Worm (Caenorhabditis elegans) whole organism, late embryonic: ENCODE data around the gene egl-9.

Experiments used
- C08G9.2 ChIP-seq: sonication (generic microtip); optimal IDR thresholded peaks from 2 replicates; lab custom pipeline; 2016; ENCODE audit warnings: mild to moderate bottlenecking, missing genetic modification characterization, moderate library complexity, missing compliant biosample characterization
- C38D4.7 ChIP-seq: fragments of 200-800 bp; sonication (Bioruptor generic); optimal IDR thresholded peaks from 2 replicates; lab custom pipeline; 2018; ENCODE audit warnings: mild to moderate bottlenecking, missing genetic modification characterization, moderate library complexity, missing compliant biosample characterization
- Y22D7AL.16 ChIP-seq: sonication (generic microtip); optimal IDR thresholded peaks from 2 replicates; lab custom pipeline; 2016; ENCODE audit warnings: missing genetic modification characterization, missing compliant biosample characterization
- ceh-14 ChIP-seq: sonication (generic microtip); optimal IDR thresholded peaks from 2 replicates; lab custom pipeline; 2016; ENCODE audit warnings: missing genotype, missing genetic modification characterization, missing compliant biosample characterization
- ceh-18 ChIP-seq: sonication (generic microtip); optimal IDR thresholded peaks from 2 replicates; lab custom pipeline; 2016; ENCODE audit warnings: missing genetic modification characterization, missing compliant biosample characterization
- ceh-19 ChIP-seq: fragments of 200-800 bp; sonication (Bioruptor generic); optimal IDR thresholded peaks from 2 replicates; lab custom pipeline; 2018; ENCODE audit warnings: mild to moderate bottlenecking, missing genetic modification characterization, missing compliant biosample characterization
- ceh-2 ChIP-seq: sonication (generic microtip); optimal IDR thresholded peaks from 2 replicates; lab custom pipeline; 2016; ENCODE audit warnings: missing genotype, missing genetic modification characterization, missing compliant biosample characterization
- ceh-22 ChIP-seq: sonication (generic microtip); optimal IDR thresholded peaks from 2 replicates; lab custom pipeline; 2017; ENCODE audit warnings: missing biosample characterization, missing genetic modification characterization
- ceh-30 ChIP-seq: fragments of 150-350 bp; optimal IDR thresholded peaks from 2 replicates; lab custom pipeline; 2014; ENCODE audit warnings: missing biosample characterization, missing genetic modification characterization
- ceh-31 ChIP-seq: sonication (generic microtip); optimal IDR thresholded peaks from 2 replicates; lab custom pipeline; 2016; ENCODE audit warnings: missing genetic modification characterization, missing compliant biosample characterization
- ceh-34 ChIP-seq: sonication (generic microtip); optimal IDR thresholded peaks from 2 replicates; lab custom pipeline; 2016; ENCODE audit warnings: mild to moderate bottlenecking, missing genetic modification characterization, missing compliant biosample characterization
- ceh-45 ChIP-seq: fragments of 200-800 bp; sonication (Bioruptor generic); IDR thresholded peaks from 2 replicates; pipeline ENCODE4 v1.3.6; 2022; ENCODE audit warnings: missing genetic modification reagents, missing genetic modification characterization, missing compliant biosample characterization
- ceh-48 ChIP-seq: sonication (generic microtip); optimal IDR thresholded peaks from 2 replicates; lab custom pipeline; 2016; ENCODE audit warnings: missing genetic modification characterization, inconsistent platforms, missing compliant biosample characterization
- ceh-6 ChIP-seq: fragments of 200-800 bp; sonication (Bioruptor generic); optimal IDR thresholded peaks from 2 replicates; lab custom pipeline; 2018; ENCODE audit warnings: mild to moderate bottlenecking, missing genetic modification characterization, missing compliant biosample characterization
- dmd-4 ChIP-seq: sonication (generic microtip); optimal IDR thresholded peaks from 2 replicates; lab custom pipeline; 2016; ENCODE audit warnings: borderline replicate concordance, missing genetic modification characterization, missing compliant biosample characterization
- dve-1 ChIP-seq: sonication (generic microtip); optimal IDR thresholded peaks from 2 replicates; lab custom pipeline; 2017; ENCODE audit warnings: antibody characterized with exemption, mild to moderate bottlenecking, missing genetic modification characterization, missing compliant biosample characterization
- elt-2 ChIP-seq: sonication (generic microtip); optimal IDR thresholded peaks from 2 replicates; lab custom pipeline; 2016; ENCODE audit warnings: missing genetic modification reagents, missing genetic modification characterization, missing compliant biosample characterization
- elt-4 ChIP-seq: sonication (generic microtip); optimal IDR thresholded peaks from 2 replicates; lab custom pipeline; 2016; ENCODE audit warnings: missing genetic modification characterization, missing compliant biosample characterization
- ets-4 ChIP-seq: sonication (generic microtip); optimal IDR thresholded peaks from 2 replicates; lab custom pipeline; 2016; ENCODE audit warnings: missing genetic modification characterization, missing compliant biosample characterization
- eyg-1 ChIP-seq: sonication (generic microtip); optimal IDR thresholded peaks from 2 replicates; lab custom pipeline; 2016; ENCODE audit warnings: missing genotype, missing genetic modification characterization, missing compliant biosample characterization
- fkh-10 ChIP-seq: fragments of 150-350 bp; optimal IDR thresholded peaks from 2 replicates; lab custom pipeline; 2014; ENCODE audit warnings: missing biosample characterization, missing genetic modification reagents, missing genetic modification characterization
- gmeb-2 ChIP-seq: sonication (generic microtip); optimal IDR thresholded peaks from 2 replicates; lab custom pipeline; 2016; ENCODE audit warnings: missing genetic modification characterization, inconsistent platforms, missing compliant biosample characterization
- hlh-13 ChIP-seq: fragments of 200-800 bp; sonication (Bioruptor generic); optimal IDR thresholded peaks from 2 replicates; lab custom pipeline; 2018; ENCODE audit warnings: mild to moderate bottlenecking, missing genetic modification characterization, missing compliant biosample characterization
- hlh-15 ChIP-seq: sonication (generic microtip); optimal IDR thresholded peaks from 2 replicates; lab custom pipeline; 2016; ENCODE audit warnings: missing genetic modification characterization, missing compliant biosample characterization
- hlh-8 ChIP-seq: sonication (generic microtip); optimal IDR thresholded peaks from 2 replicates; lab custom pipeline; 2016; ENCODE audit warnings: missing genotype, missing genetic modification characterization, missing compliant biosample characterization
- lim-6 ChIP-seq: sonication (generic microtip); optimal IDR thresholded peaks from 2 replicates; lab custom pipeline; 2016; ENCODE audit warnings: missing genetic modification characterization, missing compliant biosample characterization
- madf-2 ChIP-seq: sonication (generic microtip); optimal IDR thresholded peaks from 2 replicates; lab custom pipeline; 2017; ENCODE audit warnings: missing genetic modification characterization, missing compliant biosample characterization
- mec-3 ChIP-seq: sonication (generic microtip); optimal IDR thresholded peaks from 2 replicates; lab custom pipeline; 2016; ENCODE audit warnings: borderline replicate concordance, missing genetic modification characterization, missing compliant biosample characterization
- nfya-1 ChIP-seq: sonication (generic microtip); optimal IDR thresholded peaks from 2 replicates; lab custom pipeline; 2017; ENCODE audit warnings: missing genetic modification characterization, mild to moderate bottlenecking, missing compliant biosample characterization, antibody characterized with exemption, moderate library complexity
- nhr-11 ChIP-seq: fragments of 150-350 bp; optimal IDR thresholded peaks from 2 replicates; lab custom pipeline; 2014; ENCODE audit warnings: missing biosample characterization, missing genetic modification characterization
- nhr-232 ChIP-seq: sonication (generic microtip); optimal IDR thresholded peaks from 2 replicates; lab custom pipeline; 2016; ENCODE audit warnings: missing genetic modification characterization, missing compliant biosample characterization
- npax-4 ChIP-seq: sonication (generic microtip); optimal IDR thresholded peaks from 2 replicates; lab custom pipeline; 2016; ENCODE audit warnings: missing genetic modification characterization, missing compliant biosample characterization
- odd-2 ChIP-seq: sonication (generic microtip); optimal IDR thresholded peaks from 2 replicates; lab custom pipeline; 2017; ENCODE audit warnings: antibody characterized with exemption, mild to moderate bottlenecking, missing genetic modification characterization, missing compliant biosample characterization
- pag-3 ChIP-seq: sonication (generic microtip); optimal IDR thresholded peaks from 2 replicates; lab custom pipeline; 2016; ENCODE audit warnings: missing compliant biosample characterization, missing genetic modification characterization, borderline replicate concordance
- pha-4 ChIP-seq: fragments of 150-350 bp; optimal IDR thresholded peaks from 2 replicates; lab custom pipeline; 2018; ENCODE audit warnings: missing biosample characterization, missing genetic modification reagents, missing genetic modification characterization
- pros-1 ChIP-seq: fragments of 150-350 bp; optimal IDR thresholded peaks from 2 replicates; lab custom pipeline; 2014; ENCODE audit warnings: missing biosample characterization, missing genetic modification reagents, missing genetic modification characterization
- sox-2 ChIP-seq: fragments of 200-800 bp; sonication (Bioruptor generic); IDR thresholded peaks from 2 replicates; pipeline ENCODE4 v1.3.6; 2022; ENCODE audit warnings: missing genetic modification reagents, missing genetic modification characterization, missing compliant biosample characterization
- tbx-2 ChIP-seq: sonication (generic microtip); optimal IDR thresholded peaks from 2 replicates; lab custom pipeline; 2016; ENCODE audit warnings: missing genetic modification characterization, missing compliant biosample characterization
- ttx-3 ChIP-seq: sonication (generic microtip); optimal IDR thresholded peaks from 2 replicates; lab custom pipeline; 2016; ENCODE audit warnings: missing genetic modification reagents, missing genetic modification characterization, missing compliant biosample characterization
- unc-42 ChIP-seq: sonication (generic microtip); optimal IDR thresholded peaks from 2 replicates; lab custom pipeline; 2016; ENCODE audit warnings: missing genotype, missing genetic modification characterization, missing compliant biosample characterization
- unc-55 ChIP-seq: sonication (generic microtip); optimal IDR thresholded peaks from 2 replicates; lab custom pipeline; 2017; ENCODE audit warnings: missing biosample characterization, missing genetic modification reagents, missing genetic modification characterization
- unc-86 ChIP-seq: sonication (generic microtip); optimal IDR thresholded peaks from 2 replicates; lab custom pipeline; 2016; ENCODE audit warnings: missing genetic modification characterization, missing compliant biosample characterization
- zip-5 ChIP-seq: sonication (generic microtip); optimal IDR thresholded peaks from 2 replicates; lab custom pipeline; 2016; ENCODE audit warnings: missing genetic modification characterization, missing compliant biosample characterization
- ztf-16 ChIP-seq: sonication (generic microtip); optimal IDR thresholded peaks from 2 replicates; lab custom pipeline; 2017; ENCODE audit warnings: missing genetic modification characterization, missing compliant biosample characterization

Gene egl-9

DNA sequence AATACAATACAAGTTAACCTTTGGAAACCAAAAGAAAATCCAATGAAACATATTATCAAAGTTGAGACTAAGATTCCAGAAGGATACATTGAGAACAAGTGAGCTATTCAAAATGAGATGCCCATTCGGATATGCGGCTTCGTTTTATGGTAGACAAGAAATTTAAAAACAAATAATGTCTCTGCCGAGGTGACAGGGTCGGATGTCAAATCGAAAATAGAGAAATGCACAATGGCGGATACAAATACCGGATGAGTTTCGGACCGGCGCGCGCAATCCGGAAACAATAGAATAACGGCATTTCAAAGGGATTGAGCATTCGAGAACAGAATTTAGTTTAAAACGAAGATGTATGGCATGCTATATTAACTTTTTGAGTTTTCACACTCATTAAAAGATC is 5.0 kb upstream of the egl-9 start, which contains the start of gene F22E12.3:
Gene F22E12.3, minus strand, starts transcription at position 101 of the 400 bp plus-strand sequence.
- TF ChIP-seq npax-4 (tag; lab: Kevin White, UChicago) (no peak), nfya-1 (no peak), sox-2 (GFP tag; lab: Robert Waterston, UW) (no peak), elt-2 (no peak), gmeb-2 (no peak), ceh-2 (no peak), madf-2 (tag; lab: Kevin White, UChicago) (no peak), unc-55 (GFP tag; lab: Kevin White, UChicago) (no peak), odd-2 (tag; lab: Kevin White, UChicago) (no peak), ets-4 (no peak), mec-3 (tag; lab: Kevin White, UChicago) (no peak), zip-5 (tag; lab: Kevin White, UChicago) (no peak)

DNA sequence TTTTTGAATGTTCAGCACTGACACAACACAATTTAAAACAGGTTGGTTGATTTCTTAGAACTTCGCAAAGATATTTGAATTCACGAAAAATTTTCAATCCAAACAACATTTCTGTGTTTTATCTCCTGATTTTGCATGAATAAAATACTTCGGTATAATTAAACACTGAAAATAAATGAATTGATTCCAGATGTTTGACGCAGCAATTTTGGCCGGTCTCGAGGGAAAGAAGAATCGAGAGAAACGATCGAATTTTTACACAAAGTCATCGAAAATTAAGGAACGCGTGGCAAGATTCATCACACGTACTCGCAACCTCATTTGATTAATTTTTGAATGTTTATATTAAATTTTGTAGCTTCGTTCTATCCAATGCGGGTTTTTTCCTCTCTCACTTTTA is 4.2 kb upstream of the egl-9 start:
- TF ChIP-seq ceh-31 (no peak), ceh-22 (no peak), pha-4 (tag; lab: Kevin White, UChicago) (no peak)

DNA sequence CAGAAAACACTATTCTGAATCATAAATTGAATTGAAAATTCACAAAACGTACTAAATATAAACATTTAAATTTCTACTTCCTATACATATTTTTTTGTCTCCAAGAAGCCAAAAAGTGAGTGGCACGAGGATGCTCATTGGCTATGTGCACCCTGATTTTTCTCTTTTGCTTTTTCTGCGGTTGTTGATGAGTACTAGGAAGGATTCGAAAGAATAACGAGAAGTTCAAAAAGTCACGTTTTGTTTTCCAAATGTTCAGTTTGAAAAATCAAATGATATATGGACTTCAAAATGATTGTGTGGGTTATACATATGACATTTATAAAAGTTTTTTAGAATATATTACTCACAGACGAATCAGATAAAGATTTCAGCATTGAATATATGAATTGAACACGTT is 3.6 kb upstream of the egl-9 start:
- TF ChIP-seq dve-1 (tag; lab: Kevin White, UChicago) = no peak
- no peak for TF ChIP-seq pha-4 (tag; lab: Kevin White, UChicago)
- no peak for TF ChIP-seq nhr-232 (tag; lab: Kevin White, UChicago)
- no peak for TF ChIP-seq elt-4 (tag; lab: Kevin White, UChicago)
- no peak for TF ChIP-seq ceh-30 (tag; lab: Kevin White, UChicago)
- no peak for TF ChIP-seq dmd-4 (tag; lab: Kevin White, UChicago)
- no peak for TF ChIP-seq unc-86 (tag; lab: Kevin White, UChicago)
- TF ChIP-seq C08G9.2 (tag; lab: Kevin White, UChicago) = no peak
- no peak for TF ChIP-seq C38D4.7 (GFP tag; lab: Kevin White, UChicago)

DNA sequence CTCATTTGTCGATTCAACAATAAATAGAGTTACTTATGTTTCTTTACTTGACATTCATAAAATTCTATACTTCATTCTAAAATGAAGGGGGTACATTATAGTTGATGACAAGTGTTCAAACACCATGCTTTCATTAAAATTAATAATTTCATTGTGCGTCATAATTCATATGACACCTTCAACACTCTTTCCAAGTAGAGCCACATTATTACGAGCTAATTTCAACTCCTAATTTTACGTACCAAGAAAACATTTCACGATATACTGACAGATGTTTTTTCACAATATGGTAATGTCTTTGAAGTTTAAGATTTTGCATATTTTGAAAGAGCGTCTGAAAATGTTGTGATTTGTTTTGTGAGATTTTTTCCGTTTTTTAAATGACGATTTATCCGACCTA is 2.8 kb upstream of the egl-9 start:
- TF ChIP-seq sox-2 (GFP tag; lab: Robert Waterston, UW) (no peak), gmeb-2 (no peak), pros-1 (tag; lab: Kevin White, UChicago) (no peak), hlh-15 (tag; lab: Kevin White, UChicago) (no peak), ztf-16 (no peak), ceh-14 (tag; lab: Kevin White, UChicago) (no peak), elt-4 (tag; lab: Kevin White, UChicago) (no peak), fkh-10 (GFP tag; lab: Kevin White, UChicago) (no peak), pag-3 (tag; lab: Kevin White, UChicago) (no peak), tbx-2 (tag; lab: Kevin White, UChicago) (no peak), C08G9.2 (tag; lab: Kevin White, UChicago) (no peak)

DNA sequence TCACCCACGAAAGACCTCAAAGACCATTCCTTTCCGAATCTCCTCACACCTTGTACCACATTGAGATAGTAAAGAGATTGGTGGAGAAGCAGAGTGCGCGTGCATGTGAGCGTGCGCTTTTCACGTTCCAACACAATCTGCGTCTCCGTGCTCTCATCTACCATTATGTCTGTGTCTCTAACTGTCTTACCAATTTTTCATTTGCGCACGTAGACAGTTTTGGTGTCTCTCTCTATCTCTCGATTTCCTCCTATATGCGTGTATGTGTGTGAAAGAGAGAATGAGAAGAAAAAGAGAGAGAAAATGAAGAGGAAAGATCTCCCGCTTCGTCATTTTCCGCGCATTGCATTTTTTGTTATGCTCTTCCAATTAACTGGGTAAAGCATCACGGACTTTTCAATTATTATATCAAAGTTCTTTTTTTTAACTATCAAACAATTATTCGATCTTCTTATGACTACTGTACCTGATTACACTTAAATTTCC is 1.7 kb upstream of the egl-9 start:
- TF ChIP-seq ttx-3 (no peak), hlh-15 (tag; lab: Kevin White, UChicago) (no peak), ceh-48 (tag; lab: Kevin White, UChicago) (no peak), Y22D7AL.16 (tag; lab: Kevin White, UChicago) (no peak), ceh-18 (peak; percentile 95), ceh-22 (peak; percentile 12), nhr-11 (tag; lab: Kevin White, UChicago) (no peak), hlh-13 (GFP tag; lab: Kevin White, UChicago) (no peak), ceh-30 (tag; lab: Kevin White, UChicago) (peak; percentile 45), ceh-6 (GFP tag; lab: Kevin White, UChicago) (no peak), ceh-34 (peak; percentile 80), ceh-45 (GFP tag; lab: Robert Waterston, UW) (no peak), ets-4 (peak; percentile 64), unc-42 (peak; percentile 92), madf-2 (tag; lab: Kevin White, UChicago) (no peak), pros-1 (tag; lab: Kevin White, UChicago) (peak; percentile 83), hlh-8 (tag; lab: Kevin White, UChicago) (no peak), nhr-232 (tag; lab: Kevin White, UChicago) (no peak), ceh-31 (peak; percentile 95), dmd-4 (tag; lab: Kevin White, UChicago) (no peak), lim-6 (tag; lab: Kevin White, UChicago) (peak; percentile 41), pha-4 (tag; lab: Kevin White, UChicago) (no peak), eyg-1 (tag; lab: Kevin White, UChicago) (no peak), ceh-19 (no peak)
